Worm (Caenorhabditis elegans): ENCODE measurements around the gene skr-15.

ce11 chrII:3805518-3805917 is 18.4 kb upstream of the skr-15 start:
- TF ChIP-seq hlh-30 (tag; optimal IDR thresholded peaks at IDR 0.05; ENCODE audit: insufficient read depth) (no peak), mec-3 (tag; optimal IDR thresholded peaks at IDR 0.05; ENCODE audit: borderline replicate concordance) (no peak), nhr-11 (tag; optimal IDR thresholded peaks at IDR 0.05) (no peak), ref-2 (tag; optimal IDR thresholded peaks at IDR 0.05) (no peak), unc-3 (GFP tag; conservative IDR thresholded peaks at IDR 0.05) (no peak), unc-3 (tag; optimal IDR thresholded peaks at IDR 0.05) (no peak), madf-2 (tag; optimal IDR thresholded peaks at IDR 0.05) (no peak), fkh-10 (GFP tag; optimal IDR thresholded peaks at IDR 0.05) (no peak)

Measured in whole organism, late embryonic.